Fruit fly (Drosophila melanogaster): Measurements from ENCODE around the gene CG10555.
A peak's percentile ranks its signal among the peaks of the same experiment; 100 is the strongest.

The CG10555 gene

DNA sequence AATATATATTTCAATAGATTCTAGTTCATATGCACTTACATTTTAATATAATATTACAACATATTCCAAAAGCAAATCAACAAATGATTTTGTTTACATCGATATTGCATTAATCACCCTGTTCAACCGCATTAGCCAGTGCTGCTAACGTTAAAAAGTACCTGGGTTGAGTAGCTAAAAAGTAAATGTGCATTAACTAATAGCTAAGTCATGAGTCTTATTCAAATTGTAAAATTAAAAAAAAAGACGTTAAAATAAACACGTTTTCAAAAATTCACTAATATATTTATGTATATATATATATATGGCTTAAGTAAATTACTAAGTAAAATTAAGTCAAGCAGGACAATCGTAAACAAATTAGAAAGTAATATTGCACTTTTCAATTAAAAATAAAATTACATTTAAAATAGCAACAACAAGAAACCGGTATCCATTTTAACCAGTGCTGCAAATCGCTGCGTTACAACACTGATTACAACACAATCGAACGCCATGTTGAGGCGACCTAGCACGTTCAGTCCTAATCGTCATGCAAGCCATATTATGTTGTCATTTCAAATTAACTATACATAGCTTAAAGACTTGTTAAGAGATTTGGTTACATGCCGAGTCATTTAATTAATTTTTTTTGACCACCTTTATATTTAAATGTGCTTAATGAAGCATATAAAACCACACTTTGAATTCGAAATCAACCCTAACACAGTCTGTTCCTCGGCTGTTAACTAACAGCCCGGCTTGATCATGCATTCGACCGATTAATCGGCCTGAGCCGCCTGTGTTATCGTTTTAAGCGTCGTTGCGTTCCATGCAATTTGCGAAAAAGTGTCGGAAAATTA, at the start of gene CG10555:
CG10555 (plus strand) TSS at position 764 of the 842 bp plus-strand sequence.
- peak; percentile 68 for TF ChIP-seq noc (tag; optimal IDR thresholded peaks at IDR 0.05)

DNA sequence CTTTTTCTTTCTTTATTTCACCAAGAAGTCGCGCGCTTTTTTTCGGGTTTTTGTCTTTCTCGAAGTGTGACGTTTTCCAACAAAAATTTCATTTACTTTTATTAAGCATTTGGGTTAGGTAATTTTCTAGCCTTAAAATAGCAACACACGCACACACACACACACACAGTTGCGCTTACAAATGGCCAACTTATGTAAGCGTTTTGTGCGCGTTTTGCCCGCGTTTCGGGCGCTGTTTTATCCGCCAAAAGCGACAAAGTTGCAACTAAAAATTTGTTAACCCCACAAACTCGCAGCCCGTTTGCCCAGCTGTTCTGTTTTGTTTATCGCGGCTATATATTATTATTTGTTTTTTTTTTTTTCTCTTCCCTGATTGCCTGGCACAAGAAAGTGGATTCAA, 32.4 kb upstream of the CG10555 start:
- no peak for TF ChIP-seq noc (tag; optimal IDR thresholded peaks at IDR 0.05)

dm6 chrX:8367069-8367468, 31.7 kb upstream of the CG10555 start, which contains the start of gene nAChRalpha3:
nAChRalpha3 (minus strand) TSS chrX:8367169.
- no peak for TF ChIP-seq noc (tag; optimal IDR thresholded peaks at IDR 0.05)

dm6 chrX:8371729-8372128, 27.0 kb upstream of the CG10555 start:
- no peak for TF ChIP-seq noc (tag; optimal IDR thresholded peaks at IDR 0.05)

DNA sequence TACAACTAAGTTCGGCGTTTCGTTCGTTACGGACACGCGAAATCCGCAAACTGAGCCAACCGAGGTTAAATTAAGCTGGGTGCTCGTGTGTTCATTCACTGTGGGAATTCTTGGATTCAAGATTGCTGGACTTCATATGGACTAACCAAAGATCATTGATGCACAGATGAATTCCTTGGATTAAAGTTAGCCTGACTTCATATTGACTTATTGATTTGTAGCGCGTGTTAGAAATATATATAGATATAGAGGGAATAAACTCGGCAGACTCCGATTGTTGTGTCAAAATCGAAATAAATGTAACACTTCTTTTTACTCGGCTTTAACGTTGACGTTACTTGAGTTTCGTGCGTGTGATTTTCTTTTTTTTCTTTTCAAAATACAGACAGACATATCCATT, 13.3 kb upstream of the CG10555 start, which contains the start of gene CG1387:
CG1387 (plus strand) TSS at position 301 of the 400 bp plus-strand sequence.
- no peak for TF ChIP-seq noc (tag; optimal IDR thresholded peaks at IDR 0.05)

DNA sequence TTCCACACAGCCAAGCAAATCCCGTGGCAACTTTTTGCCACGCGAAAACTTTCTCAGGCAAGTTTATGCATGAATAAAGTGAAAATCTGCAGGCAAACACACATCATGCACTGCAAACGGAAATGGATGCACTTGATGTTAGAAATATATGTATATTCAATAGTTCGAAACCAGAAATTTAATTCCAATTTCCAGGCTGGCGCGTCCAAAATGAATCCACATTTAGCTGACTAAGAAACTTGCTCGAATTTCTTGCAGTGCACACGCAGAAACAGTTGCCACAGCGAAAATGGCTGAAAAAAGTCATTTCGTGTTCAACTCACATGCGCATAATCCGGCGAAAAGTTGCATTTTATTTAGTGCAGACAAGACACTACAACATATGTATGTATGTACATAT, 2.1 kb upstream of the CG10555 start:
- TF ChIP-seq noc (tag; optimal IDR thresholded peaks at IDR 0.05) = no peak

DNA sequence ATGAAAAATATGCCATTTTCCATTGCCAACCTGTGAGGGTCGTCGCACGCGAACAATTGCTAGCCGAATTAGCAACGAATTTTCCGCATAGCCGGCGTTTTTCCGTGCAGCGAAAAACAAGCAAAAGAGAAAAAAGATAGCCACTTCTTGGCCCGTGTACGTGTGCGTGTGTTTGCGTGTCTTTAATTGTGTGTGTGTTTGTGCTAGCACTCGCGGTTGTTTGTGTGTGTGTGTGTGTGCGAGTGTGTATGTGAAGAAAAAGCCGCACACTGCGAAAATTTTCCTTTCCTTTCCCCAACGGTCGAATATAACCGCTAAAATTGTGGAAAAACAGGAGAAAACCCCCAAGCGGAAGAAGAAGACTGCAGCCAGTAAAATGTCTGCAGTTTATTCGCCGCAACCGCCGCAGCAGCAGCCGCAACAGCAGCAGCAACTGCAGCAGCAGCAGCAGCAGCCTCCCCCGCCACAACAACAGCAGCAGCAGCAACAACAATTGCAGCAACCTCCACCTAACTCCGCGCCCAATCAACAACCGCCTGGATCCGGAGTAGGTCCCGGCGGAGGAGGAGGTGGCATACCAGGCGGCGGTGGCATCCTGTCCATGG, 381 bp downstream of the CG10555 start:
- TF ChIP-seq noc (tag; optimal IDR thresholded peaks at IDR 0.05) = no peak

- TF ChIP-seq noc (tag; optimal IDR thresholded peaks at IDR 0.05) = no peak
Measured at dm6 chrX:8407124-8407775, 8.5 kb downstream of the CG10555 start, which contains the start of gene PIG-T. PIG-T (minus strand) TSS chrX:8407263.

DNA sequence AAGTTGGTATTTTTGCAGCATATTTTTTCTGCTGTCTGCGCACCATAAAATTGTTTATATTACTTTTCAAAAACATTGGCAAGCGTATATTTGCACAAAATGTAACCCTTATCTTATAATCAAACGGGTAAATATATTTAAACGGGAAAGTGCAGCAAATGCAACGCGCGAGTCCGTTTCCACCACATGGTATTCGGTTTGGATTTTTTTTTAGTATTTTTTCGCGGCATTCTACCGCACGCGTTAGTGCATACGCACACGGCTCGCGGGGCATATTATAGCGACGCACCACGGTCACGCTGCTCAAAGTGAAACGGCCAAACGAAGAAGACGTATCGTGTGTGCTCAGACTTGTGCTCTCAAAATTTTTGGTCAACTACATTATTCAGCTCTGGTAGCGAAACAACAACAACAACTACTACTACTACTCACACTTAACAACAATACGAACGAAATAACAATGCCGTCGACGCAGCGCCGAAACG, 10.3 kb downstream of the CG10555 start, which contains the start of gene Trf2:
Trf2 (plus strand) TSS at position 302 of the 485 bp plus-strand sequence.
- TF ChIP-seq noc (tag; optimal IDR thresholded peaks at IDR 0.05) = no peak

- peak; percentile 65 for TF ChIP-seq noc (tag; optimal IDR thresholded peaks at IDR 0.05)
Measured at dm6 chrX:8409793-8410192, 11.1 kb downstream of the CG10555 start.

- no peak for TF ChIP-seq noc (tag; optimal IDR thresholded peaks at IDR 0.05)
Measured at dm6 chrX:8410349-8411240, 11.9 kb downstream of the CG10555 start.

DNA sequence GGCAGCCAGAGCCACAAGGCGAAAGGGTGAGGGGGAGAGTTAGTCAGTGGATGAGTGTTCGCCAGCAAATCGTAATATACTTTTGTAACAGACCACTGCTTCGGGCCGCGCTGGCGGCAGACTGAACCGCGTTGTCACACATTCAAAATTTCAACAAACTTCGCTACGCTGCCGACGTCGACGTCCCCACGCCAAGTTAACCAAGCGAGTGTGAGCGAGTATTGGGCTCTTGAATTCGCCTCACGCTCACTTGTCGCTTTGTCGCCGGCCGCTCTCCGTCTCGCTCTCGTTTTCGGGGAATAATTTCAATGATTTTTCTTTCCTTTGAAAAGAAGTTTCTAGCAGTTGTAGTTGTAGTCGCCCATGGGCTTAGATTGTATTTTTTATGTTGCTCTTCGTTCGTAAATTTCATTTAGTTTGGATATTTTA, 12.8 kb downstream of the CG10555 start, which contains the start of gene lawc:
lawc (minus strand) TSS at position 127 of the 429 bp plus-strand sequence.
- TF ChIP-seq noc (tag; optimal IDR thresholded peaks at IDR 0.05) = peak; percentile 44

- no peak for TF ChIP-seq noc (tag; optimal IDR thresholded peaks at IDR 0.05)
Measured at dm6 chrX:8412197-8413160, 13.7 kb downstream of the CG10555 start.

All from whole organism, larva.